Fruit fly (Drosophila melanogaster) whole organism, adult: Measurements from ENCODE around the gene Deaf1.

Source experiments
- CG11617 ChIP-seq: fragments of 200-800 bp; sonication (Bioruptor generic); optimal IDR thresholded peaks from 2 replicates; lab custom pipeline; 2017; ENCODE audit warnings: mild to moderate bottlenecking, missing biosample characterization, missing genetic modification reagents, missing genetic modification characterization
- CG12768 ChIP-seq: fragments of 200-800 bp; sonication (Bioruptor generic); optimal IDR thresholded peaks from 2 replicates; lab custom pipeline; 2017; ENCODE audit warnings: missing biosample characterization, missing genetic modification characterization, mild to moderate bottlenecking, moderate library complexity, missing genetic modification reagents
- CG14711 ChIP-seq: fragments of 200-800 bp; sonication (Bioruptor generic); optimal IDR thresholded peaks from 2 replicates; lab custom pipeline; 2018; ENCODE audit warnings: missing biosample characterization, mild to moderate bottlenecking, missing genetic modification characterization, moderate library complexity
- CG1620 ChIP-seq: fragments of 200-800 bp; sonication (Bioruptor generic); optimal IDR thresholded peaks from 2 replicates; lab custom pipeline; 2016; ENCODE audit warnings: missing biosample characterization, missing genetic modification characterization
- CG33017 ChIP-seq: fragments of 200-800 bp; sonication (Bioruptor generic); optimal IDR thresholded peaks from 2 replicates; lab custom pipeline; 2018; ENCODE audit warnings: missing biosample characterization, mild to moderate bottlenecking, missing genetic modification characterization, moderate library complexity
- CG5204 ChIP-seq: fragments of 200-800 bp; sonication (Bioruptor generic); optimal IDR thresholded peaks from 2 replicates; lab custom pipeline; 2016; ENCODE audit warnings: missing biosample characterization, missing genetic modification characterization
- CG7045 ChIP-seq: fragments of 200-800 bp; sonication (Bioruptor generic); optimal IDR thresholded peaks from 2 replicates; lab custom pipeline; 2017; ENCODE audit warnings: missing biosample characterization, mild to moderate bottlenecking, missing genetic modification characterization
- CG7101 ChIP-seq: fragments of 200-800 bp; sonication (Bioruptor generic); optimal IDR thresholded peaks from 2 replicates; lab custom pipeline; 2018; ENCODE audit warnings: missing biosample characterization, mild to moderate bottlenecking, missing genetic modification characterization, moderate library complexity
- Clk ChIP-seq: fragments of 200-800 bp; sonication (Bioruptor generic); optimal IDR thresholded peaks from 2 replicates; lab custom pipeline; 2017; ENCODE audit warnings: missing biosample characterization, missing genetic modification characterization
- Crg-1 ChIP-seq: fragments of 200-800 bp; sonication (Bioruptor generic); optimal IDR thresholded peaks from 2 replicates; lab custom pipeline; 2016; ENCODE audit warnings: missing biosample characterization, missing genetic modification characterization
- Hr96 ChIP-seq: fragments of 200-800 bp; sonication (Bioruptor generic); optimal IDR thresholded peaks from 2 replicates; lab custom pipeline; 2016; ENCODE audit warnings: missing biosample characterization, missing genetic modification characterization
- Mnt ChIP-seq: fragments of 200-800 bp; sonication (Bioruptor generic); optimal IDR thresholded peaks from 2 replicates; lab custom pipeline; 2016; ENCODE audit warnings: missing biosample characterization, mild to moderate bottlenecking, missing genetic modification characterization
- bab1 ChIP-seq: fragments of 200-800 bp; sonication (Bioruptor generic); optimal IDR thresholded peaks from 3 replicates; lab custom pipeline; 2019; ENCODE audit warnings: missing biosample characterization, mild to moderate bottlenecking, missing genetic modification characterization, moderate library complexity
- cic ChIP-seq: fragments of 200-800 bp; sonication (Bioruptor generic); optimal IDR thresholded peaks from 2 replicates; lab custom pipeline; 2017; ENCODE audit warnings: missing biosample characterization, mild to moderate bottlenecking, missing genetic modification characterization, moderate library complexity
- cnc ChIP-seq, 2 experiments: fragments of >200 bp; optimal IDR thresholded peaks; 2 replicates each; lab custom pipeline; 2017
- kay ChIP-seq: fragments of 200-800 bp; sonication (Bioruptor generic); peaks from one replicate; lab custom pipeline; 2016; ENCODE audit warnings: missing biosample characterization, missing genetic modification characterization, borderline replicate concordance
- ovo ChIP-seq: fragments of 200-800 bp; sonication (Bioruptor generic); optimal IDR thresholded peaks from 2 replicates; lab custom pipeline; 2016; ENCODE audit warnings: missing biosample characterization, missing genetic modification characterization
- pad ChIP-seq: fragments of 200-800 bp; sonication (Bioruptor generic); optimal IDR thresholded peaks from 3 replicates; lab custom pipeline; 2017; ENCODE audit warnings: missing biosample characterization, missing genetic modification characterization, mild to moderate bottlenecking, moderate library complexity, missing genetic modification reagents
- tj ChIP-seq: fragments of 200-800 bp; sonication (Bioruptor generic); optimal IDR thresholded peaks from 3 replicates; lab custom pipeline; 2017; ENCODE audit warnings: missing biosample characterization, mild to moderate bottlenecking, missing genetic modification characterization, moderate library complexity
- toe ChIP-seq: fragments of 200-800 bp; sonication (Bioruptor generic); optimal IDR thresholded peaks from 2 replicates; lab custom pipeline; 2016; ENCODE audit warnings: missing biosample characterization, missing genetic modification characterization

Deaf1 gene

dm6 chr3L:19817807-19818531, at the start of gene Deaf1, which contains the start of gene Fibp:
Gene Deaf1 (plus strand): TSS chr3L:19818174.
Gene Fibp (minus strand): TSS chr3L:19817967.
- peak; percentile 94 for TF ChIP-seq toe (GFP tag; lab: Kevin White, UChicago)
- no peak for TF ChIP-seq cic (GFP tag; lab: Kevin White, UChicago)
- TF ChIP-seq pad (GFP tag; lab: Kevin White, UChicago): peak; percentile 59
- no peak for TF ChIP-seq CG5204 (GFP tag; lab: Kevin White, UChicago)
- TF ChIP-seq CG33017 (tag; lab: Kevin White, UChicago): peak; percentile 65
- TF ChIP-seq kay (GFP tag; lab: Kevin White, UChicago): no peak
- TF ChIP-seq CG12768 (GFP tag; lab: Kevin White, UChicago): peak; percentile 74
- peak; percentile 80 for TF ChIP-seq CG7101 (tag; lab: Kevin White, UChicago)
- TF ChIP-seq CG11617: peak; percentile 85
- TF ChIP-seq ovo (GFP tag; lab: Kevin White, UChicago): peak; percentile 76
- peak; percentile 96 for TF ChIP-seq CG14711 (tag; lab: Kevin White, UChicago)
- no peak for TF ChIP-seq cnc (optimal IDR thresholded peaks at IDR 0.05; lab: Kevin White, UChicago)
- peak; percentile 81 for TF ChIP-seq Crg-1 (GFP tag; lab: Kevin White, UChicago)
- peak; percentile 87 for TF ChIP-seq CG1620 (GFP tag; lab: Kevin White, UChicago)
- TF ChIP-seq Clk (GFP tag; lab: Kevin White, UChicago): peak; percentile 66
- TF ChIP-seq tj (GFP tag; lab: Kevin White, UChicago): peak; percentile 43
- peak; percentile 79 for TF ChIP-seq bab1 (GFP tag; lab: Kevin White, UChicago)
- TF ChIP-seq Hr96 (GFP tag; lab: Kevin White, UChicago): peak; percentile 88
- peak; percentile 76 for TF ChIP-seq CG7045
- peak; percentile 40 for TF ChIP-seq Mnt (GFP tag; lab: Kevin White, UChicago)

- TF ChIP-seq pad (GFP tag; lab: Kevin White, UChicago) (no peak), cic (GFP tag; lab: Kevin White, UChicago) (peak; percentile 58)
Measured at dm6 chr3L:19777279-19777960, 40.6 kb upstream of the Deaf1 start.

- no peak for TF ChIP-seq CG7045
- TF ChIP-seq tj (GFP tag; lab: Kevin White, UChicago): no peak
Measured at dm6 chr3L:19778530-19778929, 39.4 kb upstream of the Deaf1 start.

dm6 chr3L:19787632-19788031, 30.3 kb upstream of the Deaf1 start:
- TF ChIP-seq CG12768 (GFP tag; lab: Kevin White, UChicago): peak; percentile 30
- TF ChIP-seq bab1 (GFP tag; lab: Kevin White, UChicago): no peak
- peak; percentile 5 for TF ChIP-seq tj (GFP tag; lab: Kevin White, UChicago)
- TF ChIP-seq toe (GFP tag; lab: Kevin White, UChicago): no peak
- TF ChIP-seq CG1620 (GFP tag; lab: Kevin White, UChicago): no peak
- peak; percentile 51 for TF ChIP-seq cic (GFP tag; lab: Kevin White, UChicago)
- TF ChIP-seq CG5204 (GFP tag; lab: Kevin White, UChicago): no peak
- TF ChIP-seq CG14711 (tag; lab: Kevin White, UChicago): no peak
- no peak for TF ChIP-seq CG7045
- TF ChIP-seq CG7101 (tag; lab: Kevin White, UChicago): no peak
- TF ChIP-seq CG11617: no peak
- TF ChIP-seq ovo (GFP tag; lab: Kevin White, UChicago): no peak
- no peak for TF ChIP-seq Clk (GFP tag; lab: Kevin White, UChicago)

dm6 chr3L:19790564-19790928, 27.4 kb upstream of the Deaf1 start:
- peak; percentile 88 for TF ChIP-seq kay (GFP tag; lab: Kevin White, UChicago)
- TF ChIP-seq Clk (GFP tag; lab: Kevin White, UChicago): no peak

dm6 chr3L:19790929-19791687, 26.9 kb upstream of the Deaf1 start:
- peak; percentile 33 for TF ChIP-seq pad (GFP tag; lab: Kevin White, UChicago)
- no peak for TF ChIP-seq cnc (optimal IDR thresholded peaks at IDR 0.05; lab: Kevin White, UChicago)
- TF ChIP-seq CG5204 (GFP tag; lab: Kevin White, UChicago): peak; percentile 80
- peak; percentile 98 for TF ChIP-seq kay (GFP tag; lab: Kevin White, UChicago)
- TF ChIP-seq CG1620 (GFP tag; lab: Kevin White, UChicago): no peak
- peak; percentile 66 for TF ChIP-seq CG7101 (tag; lab: Kevin White, UChicago)
- TF ChIP-seq CG14711 (tag; lab: Kevin White, UChicago): no peak
- TF ChIP-seq CG33017 (tag; lab: Kevin White, UChicago): peak; percentile 23
- TF ChIP-seq CG7045: peak; percentile 21
- TF ChIP-seq Crg-1 (GFP tag; lab: Kevin White, UChicago): peak; percentile 57
- no peak for TF ChIP-seq ovo (GFP tag; lab: Kevin White, UChicago)
- peak; percentile 74 for TF ChIP-seq Hr96 (GFP tag; lab: Kevin White, UChicago)
- TF ChIP-seq CG12768 (GFP tag; lab: Kevin White, UChicago): peak; percentile 45
- TF ChIP-seq toe (GFP tag; lab: Kevin White, UChicago): peak; percentile 38
- peak; percentile 30 for TF ChIP-seq tj (GFP tag; lab: Kevin White, UChicago)
- TF ChIP-seq Clk (GFP tag; lab: Kevin White, UChicago): no peak
- TF ChIP-seq bab1 (GFP tag; lab: Kevin White, UChicago): peak; percentile 22
- TF ChIP-seq cic (GFP tag; lab: Kevin White, UChicago): no peak
- peak; percentile 84 for TF ChIP-seq Mnt (GFP tag; lab: Kevin White, UChicago)
- peak; percentile 72 for TF ChIP-seq CG11617
